Fruit fly (Drosophila melanogaster): ENCODE results near the gene hid.

hid gene

DNA sequence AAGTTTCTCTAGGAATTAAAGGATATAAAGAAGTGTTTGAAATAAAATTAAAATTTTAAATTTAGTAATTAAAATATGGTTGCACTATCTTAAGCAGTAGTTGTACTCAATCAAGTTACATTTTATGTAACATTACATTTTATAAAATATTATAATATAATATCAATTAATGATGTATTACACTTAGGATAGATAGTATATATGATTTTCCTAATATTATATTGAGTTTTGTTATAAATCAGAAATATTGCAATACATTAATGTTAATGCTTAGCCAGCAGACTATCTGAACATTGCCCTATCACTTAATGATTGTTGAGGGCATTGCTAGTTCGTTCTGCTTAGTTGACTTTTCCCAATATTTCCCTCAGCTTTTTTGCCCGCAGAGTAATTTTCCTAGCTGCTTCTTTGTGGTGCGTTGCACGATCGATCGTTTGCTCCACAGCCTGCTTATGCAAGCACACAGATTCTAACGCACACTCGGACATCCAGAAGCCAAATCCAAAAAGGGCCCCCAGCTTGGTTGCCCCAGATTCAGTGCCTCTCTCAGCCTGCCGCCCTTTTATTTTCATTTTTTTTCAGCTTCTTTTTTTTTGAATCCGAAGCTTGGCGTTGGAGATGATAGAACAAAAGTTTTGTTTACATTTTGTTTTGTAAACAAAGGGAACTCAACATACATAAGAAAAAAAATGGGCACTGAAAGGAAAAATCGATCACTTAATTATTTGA lies 41.4 kb upstream of the hid start (continued):
- TF ChIP-seq chinmo (GFP tag; IDR thresholded peaks at IDR 0.05; ENCODE audit: partially characterized antibody) (no peak), bcd (GFP tag; optimal IDR thresholded peaks at IDR 0.05) (no peak), CG3838 (GFP tag; optimal IDR thresholded peaks at IDR 0.05) (no peak), CG18262 (tag; optimal IDR thresholded peaks at IDR 0.05) (peak; percentile 15), crp (GFP tag; optimal IDR thresholded peaks at IDR 0.05) (no peak), CG13424 (tag; optimal IDR thresholded peaks at IDR 0.05) (no peak), CG2889 (GFP tag; IDR thresholded peaks at IDR 0.05) (no peak), CG12391 (tag; optimal IDR thresholded peaks at IDR 0.05) (peak; percentile 9), Sry-δ (GFP tag; optimal IDR thresholded peaks at IDR 0.05) (no peak), CG11247 (GFP tag; IDR thresholded peaks at IDR 0.05) (no peak), CG12769 (tag; optimal IDR thresholded peaks at IDR 0.05) (no peak), Pdp1 (GFP tag; optimal IDR thresholded peaks at IDR 0.05) (peak in 1 of 2 experiments; percentile 95), CG6254 (GFP tag; optimal IDR thresholded peaks at IDR 0.05) (no peak), CG2199 (GFP tag; IDR thresholded peaks at IDR 0.05) (peak; percentile 84), stwl (tag; optimal IDR thresholded peaks at IDR 0.05) (no peak), CG11456 (GFP tag; IDR thresholded peaks at IDR 0.05) (no peak), CG6654 (GFP tag; optimal IDR thresholded peaks at IDR 0.05) (no peak), CG10979 (tag; optimal IDR thresholded peaks at IDR 0.05) (peak; percentile 24), CG2120 (GFP tag; optimal IDR thresholded peaks at IDR 0.05) (no peak), crol (GFP tag; IDR thresholded peaks at IDR 0.05) (no peak), sim (GFP tag; IDR thresholded peaks at IDR 0.05) (no peak), CG4820 (GFP tag; optimal IDR thresholded peaks at IDR 0.05) (no peak), CG16779 (GFP tag; IDR thresholded peaks at IDR 0.05) (no peak), zfh2 (GFP tag; optimal IDR thresholded peaks at IDR 0.05) (no peak), Mrtf (GFP tag; IDR thresholded peaks at IDR 0.05) (0 out of 3 replicates have a peak, but pooled peaks have one; percentile 4), sisA (GFP tag; IDR thresholded peaks at IDR 0.05) (0 out of 2 replicates have a peak, but pooled peaks have one; percentile 9), D19A (tag; optimal IDR thresholded peaks at IDR 0.05) (peak; percentile 91), cg (GFP tag; optimal IDR thresholded peaks at IDR 0.05) (peak; percentile 6), sr (GFP tag; IDR thresholded peaks at IDR 0.05) (no peak), mirr (GFP tag; optimal IDR thresholded peaks at IDR 0.05) (no peak), fd96Cb (tag; optimal IDR thresholded peaks at IDR 0.05) (peak; percentile 31), Dfd (GFP tag; optimal IDR thresholded peaks at IDR 0.05) (no peak), NFAT (GFP tag; IDR thresholded peaks at IDR 0.05) (no peak), Awh (GFP tag; IDR thresholded peaks at IDR 0.05) (no peak), CG1603 (tag; optimal IDR thresholded peaks at IDR 0.05) (peak; percentile 28), yki (optimal IDR thresholded peaks at IDR 0.05) (no peak), CG13624 (GFP tag; optimal IDR thresholded peaks at IDR 0.05) (no peak), sens (GFP tag) (peak; percentile 21), CG18599 (GFP tag; optimal IDR thresholded peaks at IDR 0.05) (no peak), bsh (GFP tag; optimal IDR thresholded peaks at IDR 0.05) (peak in 1 of 2 experiments; percentile 37), CG1024 (GFP tag; IDR thresholded peaks at IDR 0.05) (no peak), CG7556 (GFP tag; optimal IDR thresholded peaks at IDR 0.05) (no peak), pan (optimal IDR thresholded peaks at IDR 0.05) (no peak), pan (GFP tag; optimal IDR thresholded peaks at IDR 0.05 in 1 of 2, IDR thresholded peaks at IDR 0.05 in 1 of 2) (peak in 1 of 2 experiments; percentile 25), E2f2 (GFP tag; IDR thresholded peaks at IDR 0.05) (no peak), CG7928 (GFP tag; optimal IDR thresholded peaks at IDR 0.05) (no peak), Chrac-16 (GFP tag; optimal IDR thresholded peaks at IDR 0.05) (no peak), Hr78 (GFP tag; optimal IDR thresholded peaks at IDR 0.05) (no peak), nau (GFP tag; optimal IDR thresholded peaks at IDR 0.05) (no peak), Opbp (GFP tag; IDR thresholded peaks at IDR 0.05; ENCODE audit: partially characterized antibody) (no peak)

Data from whole organism, embryonic.